Fruit fly (Drosophila melanogaster) whole organism, embryonic: ENCODE results near the gene CG5665.
A peak's percentile ranks its signal among the peaks of the same experiment; 100 is the strongest.

Experiments used
- Asciz ChIP-seq: fragments of 200-800 bp; sonication (Bioruptor generic); optimal IDR thresholded peaks from 2 replicates; lab custom pipeline; 2017; ENCODE audit warnings: missing biosample characterization, mild to moderate bottlenecking, missing genetic modification characterization, missing genetic modification reagents
- Awh ChIP-seq: fragments of 200-800 bp; sonication (Bioruptor generic); IDR thresholded peaks from 2 replicates; pipeline ENCODE4, ENCODE4 v1.3.6; 2022; ENCODE audit warnings: missing biosample characterization, missing genetic modification characterization
- CG10274 ChIP-seq: fragments of 200-800 bp; sonication (Bioruptor generic); optimal IDR thresholded peaks from 3 replicates; lab custom pipeline; 2017; ENCODE audit warnings: missing biosample characterization, mild to moderate bottlenecking, missing genetic modification characterization
- CG10654 ChIP-seq: fragments of 200-800 bp; sonication (Bioruptor generic); optimal IDR thresholded peaks from 2 replicates; lab custom pipeline; 2016; ENCODE audit warnings: missing biosample characterization, missing genetic modification characterization
- CG12155 ChIP-seq: fragments of 200-800 bp; sonication (Bioruptor generic); optimal IDR thresholded peaks from 3 replicates; lab custom pipeline; 2016; ENCODE audit warnings: missing biosample characterization, missing genetic modification characterization
- CG12769 ChIP-seq: fragments of 200-800 bp; sonication (Bioruptor generic); optimal IDR thresholded peaks from 2 replicates; lab custom pipeline; 2019; ENCODE audit warnings: missing biosample characterization, mild to moderate bottlenecking, missing genetic modification characterization, moderate library complexity
- CG13296 ChIP-seq: fragments of 200-800 bp; sonication (Bioruptor generic); optimal IDR thresholded peaks from 3 replicates; lab custom pipeline; 2018; ENCODE audit warnings: missing biosample characterization, mild to moderate bottlenecking, missing genetic modification characterization
- CG13775 ChIP-seq: fragments of 200-800 bp; sonication (Bioruptor generic); optimal IDR thresholded peaks from 3 replicates; lab custom pipeline; 2017; ENCODE audit warnings: missing biosample characterization, mild to moderate bottlenecking, missing genetic modification characterization
- CG16779 ChIP-seq: fragments of 200-800 bp; sonication (Bioruptor generic); IDR thresholded peaks from 2 replicates; pipeline ENCODE4 v1.3.6; 2022; ENCODE audit warnings: missing biosample characterization, missing genetic modification characterization
- CG17568 ChIP-seq: fragments of 200-800 bp; sonication (Bioruptor generic); optimal IDR thresholded peaks from 2 replicates; lab custom pipeline; 2018; ENCODE audit warnings: missing biosample characterization, mild to moderate bottlenecking, missing genetic modification characterization, moderate library complexity
- CG18011 ChIP-seq: fragments of 200-800 bp; sonication (Bioruptor generic); optimal IDR thresholded peaks from 2 replicates; lab custom pipeline; 2017; ENCODE audit warnings: missing biosample characterization, missing genetic modification characterization, mild to moderate bottlenecking, moderate library complexity, missing genotype
- CG1832 ChIP-seq: fragments of 200-800 bp; sonication (Bioruptor generic); optimal IDR thresholded peaks from 2 replicates; lab custom pipeline; 2017; ENCODE audit warnings: missing biosample characterization, mild to moderate bottlenecking, missing genetic modification characterization, inconsistent platforms
- CG4328 ChIP-seq: fragments of 200-800 bp; sonication (Bioruptor generic); optimal IDR thresholded peaks from 3 replicates; lab custom pipeline; 2017; ENCODE audit warnings: missing biosample characterization, missing genetic modification reagents, missing genetic modification characterization
- CG4617 ChIP-seq: fragments of 200-800 bp; sonication (Bioruptor generic); optimal IDR thresholded peaks from 3 replicates; lab custom pipeline; 2016; ENCODE audit warnings: missing biosample characterization, missing genetic modification characterization, borderline replicate concordance
- CG4820 ChIP-seq: fragments of 200-800 bp; sonication (Bioruptor generic); optimal IDR thresholded peaks from 3 replicates; lab custom pipeline; 2016; ENCODE audit warnings: missing biosample characterization, missing genetic modification characterization
- CG6254 ChIP-seq: fragments of 200-800 bp; sonication (Bioruptor generic); optimal IDR thresholded peaks from 3 replicates; lab custom pipeline; 2017; ENCODE audit warnings: mild to moderate bottlenecking, missing biosample characterization, missing genetic modification reagents, missing genetic modification characterization
- CG7839 ChIP-seq: fragments of 200-800 bp; sonication (Bioruptor generic); optimal IDR thresholded peaks from 3 replicates; lab custom pipeline; 2018; ENCODE audit warnings: missing biosample characterization, mild to moderate bottlenecking, missing genetic modification characterization, moderate library complexity
- CG7987 ChIP-seq: fragments of 200-800 bp; sonication (Bioruptor generic); optimal IDR thresholded peaks from 2 replicates; lab custom pipeline; 2018; ENCODE audit warnings: missing biosample characterization, mild to moderate bottlenecking, missing genetic modification characterization, moderate library complexity
- HHEX ChIP-seq: fragments of 200-800 bp; sonication (Bioruptor generic); optimal IDR thresholded peaks from 3 replicates; lab custom pipeline; 2017; ENCODE audit warnings: missing biosample characterization, mild to moderate bottlenecking, missing genetic modification characterization, missing genetic modification reagents
- Hand ChIP-seq: fragments of 200-800 bp; sonication (Bioruptor generic); optimal IDR thresholded peaks from 2 replicates; lab custom pipeline; 2017; ENCODE audit warnings: mild to moderate bottlenecking, missing biosample characterization, missing genetic modification reagents, missing genetic modification characterization
- Hmx ChIP-seq: fragments of 200-800 bp; sonication (Bioruptor generic); optimal IDR thresholded peaks from 2 replicates; lab custom pipeline; 2016; ENCODE audit warnings: missing biosample characterization, missing genetic modification characterization
- Lpt ChIP-seq: fragments of >200 bp; optimal IDR thresholded peaks from 2 replicates; lab custom pipeline; 2018; ENCODE audit warnings: missing biosample characterization, missing genetic modification characterization
- MBD-R2 ChIP-seq: fragments of 200-800 bp; sonication (Bioruptor generic); IDR thresholded peaks from 2 replicates; pipeline ENCODE4 v1.3.6; 2022; ENCODE audit warnings: missing biosample characterization, missing genetic modification characterization
- MESR4 ChIP-seq: fragments of 200-800 bp; sonication (Bioruptor generic); optimal IDR thresholded peaks from 2 replicates; lab custom pipeline; 2018; ENCODE audit warnings: missing biosample characterization, mild to moderate bottlenecking, missing genetic modification characterization, moderate library complexity
- Meics ChIP-seq: fragments of 200-800 bp; sonication (Bioruptor generic); optimal IDR thresholded peaks from 2 replicates; lab custom pipeline; 2017; ENCODE audit warnings: missing biosample characterization, mild to moderate bottlenecking, missing genetic modification characterization
- Opbp ChIP-seq: fragments of 200-800 bp; sonication (Bioruptor generic); IDR thresholded peaks from 3 replicates; pipeline ENCODE4 v1.3.6; 2022; ENCODE audit warnings: missing biosample characterization, missing genetic modification characterization; ENCODE audit not compliant: partially characterized antibody
- Ptx1 ChIP-seq: fragments of 200-800 bp; sonication (Bioruptor generic); IDR thresholded peaks from 2 replicates; pipeline ENCODE4 v1.3.6; 2022; ENCODE audit warnings: missing biosample characterization, missing genetic modification characterization
- Scr ChIP-seq: fragments of 200-800 bp; sonication (Bioruptor generic); IDR thresholded peaks from 2 replicates; pipeline ENCODE4 v1.3.6; 2022; ENCODE audit warnings: missing biosample characterization, missing genetic modification characterization; ENCODE audit not compliant: partially characterized antibody
- Side ChIP-seq: fragments of 200-800 bp; sonication (Bioruptor generic); optimal IDR thresholded peaks from 2 replicates; lab custom pipeline; 2016; ENCODE audit warnings: missing biosample characterization, missing genetic modification characterization
- Usf ChIP-seq: fragments of 200-800 bp; sonication (Bioruptor generic); optimal IDR thresholded peaks from 2 replicates; lab custom pipeline; 2017; ENCODE audit warnings: missing genotype, missing biosample characterization, missing genetic modification characterization
- chm ChIP-seq: fragments of 200-800 bp; sonication (Bioruptor generic); IDR thresholded peaks from 2 replicates; pipeline ENCODE4 v1.3.6; 2022; ENCODE audit warnings: missing biosample characterization, missing genetic modification characterization
- dimm ChIP-seq: fragments of 200-800 bp; sonication (Bioruptor generic); IDR thresholded peaks from 2 replicates; pipeline ENCODE4 v1.3.6; 2022; ENCODE audit warnings: missing biosample characterization, missing genetic modification characterization
- dmrt11E ChIP-seq: fragments of 200-800 bp; sonication (Bioruptor generic); optimal IDR thresholded peaks from 3 replicates; lab custom pipeline; 2018; ENCODE audit warnings: missing biosample characterization, mild to moderate bottlenecking, missing genetic modification characterization, moderate library complexity
- onecut ChIP-seq: fragments of 200-800 bp; sonication (Bioruptor generic); IDR thresholded peaks from 2 replicates; pipeline ENCODE4 v1.3.6; 2022; ENCODE audit warnings: missing biosample characterization, missing genetic modification characterization
- sima ChIP-seq: fragments of 200-800 bp; sonication (Bioruptor generic); optimal IDR thresholded peaks from 2 replicates; lab custom pipeline; 2016; ENCODE audit warnings: missing biosample characterization, missing genetic modification characterization
- unpg ChIP-seq: fragments of 200-800 bp; sonication (Bioruptor generic); optimal IDR thresholded peaks from 3 replicates; lab custom pipeline; 2018; ENCODE audit warnings: missing biosample characterization, mild to moderate bottlenecking, missing genetic modification characterization, moderate library complexity
- yki ChIP-seq: fragments of >200 bp; optimal IDR thresholded peaks from 3 replicates; lab custom pipeline; 2018
- z ChIP-seq: fragments of 200-800 bp; sonication (Bioruptor generic); IDR thresholded peaks from 3 replicates; pipeline ENCODE4 v1.3.6; 2022; ENCODE audit warnings: missing biosample characterization, missing genetic modification characterization

CG5665 gene

DNA sequence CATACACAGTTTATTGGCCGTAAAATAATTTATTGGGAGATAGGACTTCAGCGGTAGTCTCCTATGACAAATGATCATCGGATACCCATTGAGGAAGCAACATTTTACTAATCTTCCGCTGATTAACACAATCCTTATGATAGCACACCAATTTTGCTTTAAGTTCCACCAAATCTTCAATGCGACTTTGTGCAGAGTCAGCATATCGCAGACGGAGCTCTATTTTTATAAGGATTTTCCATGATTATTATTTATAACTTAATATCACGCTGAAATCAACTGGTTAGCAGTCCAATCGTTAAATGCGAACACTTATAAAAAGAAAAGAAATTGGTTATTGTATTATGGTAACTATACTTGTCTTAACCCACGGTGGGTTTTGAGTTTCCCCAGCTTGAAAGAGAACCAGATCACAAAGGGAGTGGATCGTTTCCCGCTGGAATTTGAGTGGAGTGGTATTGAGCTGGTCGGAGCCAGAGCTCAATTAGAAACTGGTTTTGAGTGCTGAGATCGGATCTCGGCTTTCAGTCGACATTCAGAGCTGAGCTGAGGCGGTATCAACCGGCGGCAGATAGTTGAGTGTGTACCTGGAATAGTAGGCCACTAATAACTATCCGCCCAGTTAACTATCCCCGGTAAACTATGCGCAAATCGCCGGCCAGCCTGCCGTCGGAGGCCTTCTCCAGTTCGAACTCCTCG lies 8.5 kb downstream of the CG5665 start, which contains the start of the genes Toll-9 and in (continued):
- no peak for TF ChIP-seq CG7987 (GFP tag; lab: Kevin White, UChicago)
- TF ChIP-seq Awh = no peak
- no peak for TF ChIP-seq Side (GFP tag; lab: Kevin White, UChicago)
- no peak for TF ChIP-seq Hand (GFP tag; lab: Kevin White, UChicago)
- peak; percentile 98 for TF ChIP-seq z (GFP tag; lab: Robert Waterston, UW)
- no peak for TF ChIP-seq chm
- TF ChIP-seq Usf (GFP tag; lab: Kevin White, UChicago) = no peak
- TF ChIP-seq Lpt = no peak
- TF ChIP-seq CG13296 (GFP tag; lab: Kevin White, UChicago) = no peak
- no peak for TF ChIP-seq sima (GFP tag; lab: Kevin White, UChicago)
- TF ChIP-seq HHEX = no peak
- TF ChIP-seq CG18011 (GFP tag; lab: Kevin White, UChicago) = no peak
- no peak for TF ChIP-seq CG13775 (GFP tag; lab: Kevin White, UChicago)
- TF ChIP-seq CG12769 (tag; lab: Kevin White, UChicago) = peak; percentile 92
- no peak for TF ChIP-seq CG16779 (GFP tag; lab: Robert Waterston, UW)
- TF ChIP-seq, all 482 proteins: peak for 14

dm6 chr3L:20370013-20370412 lies 11.7 kb downstream of the CG5665 start, which contains the start of gene CG13247:
TSS of gene CG13247 (plus strand) at chr3L:20370313.
- peak; percentile 80 for TF ChIP-seq CG12769 (tag; lab: Kevin White, UChicago)
- no peak for TF ChIP-seq unpg (GFP tag; lab: Kevin White, UChicago)
- TF ChIP-seq Hmx = no peak
- TF ChIP-seq onecut (GFP tag; lab: Robert Waterston, UW) = no peak
- TF ChIP-seq CG17568 (GFP tag; lab: Kevin White, UChicago) = no peak

DNA sequence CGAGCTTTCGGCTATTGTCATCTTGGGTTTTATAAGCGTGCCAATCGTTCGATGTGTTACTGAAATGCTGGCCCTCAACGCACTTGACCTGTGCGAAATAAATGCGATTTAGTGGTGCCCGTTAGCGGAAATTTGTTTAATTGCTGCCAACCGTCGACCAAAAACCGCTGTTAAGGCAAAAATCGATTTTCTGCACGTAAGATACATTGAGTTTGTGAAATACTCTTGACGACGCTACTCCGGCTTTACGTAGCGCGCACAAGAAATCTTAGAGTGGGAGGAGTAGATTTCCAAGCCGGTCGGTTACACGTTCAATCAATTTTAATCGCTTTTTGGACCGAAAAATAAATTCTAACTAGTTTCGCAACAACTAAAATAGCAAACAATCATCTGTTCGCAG lies 17.2 kb downstream of the CG5665 start:
- TF ChIP-seq Scr (GFP tag; lab: Robert Waterston, UW) (no peak), Opbp (GFP tag; lab: Robert Waterston, UW) (no peak), CG4617 (GFP tag; lab: Kevin White, UChicago) (no peak), yki (lab: Kevin White, UChicago) (no peak), Asciz (no peak), onecut (GFP tag; lab: Robert Waterston, UW) (peak; percentile 97), Ptx1 (GFP tag; lab: Robert Waterston, UW) (no peak), CG10274 (GFP tag; lab: Kevin White, UChicago) (no peak), Meics (GFP tag; lab: Kevin White, UChicago) (no peak), CG12155 (GFP tag; lab: Kevin White, UChicago) (no peak), CG10654 (GFP tag; lab: Kevin White, UChicago) (no peak), dmrt11E (tag; lab: Kevin White, UChicago) (no peak), dimm (GFP tag; lab: Robert Waterston, UW) (no peak), MESR4 (peak; percentile 48), CG6254 (GFP tag; lab: Kevin White, UChicago) (no peak), CG4328 (GFP tag; lab: Kevin White, UChicago) (no peak), CG4820 (GFP tag; lab: Kevin White, UChicago) (no peak), MBD-R2 (GFP tag; lab: Robert Waterston, UW) (0 out of 2 replicates have a peak, but pooled peaks have one; percentile 40), CG1832 (no peak), CG7839 (tag; lab: Kevin White, UChicago) (no peak)
- TF ChIP-seq, all 482 proteins: peak for 3
